Fruit fly (Drosophila melanogaster) whole organism, embryonic: ENCODE results near the gene Cyfip.

Experiments used
- CG12659 ChIP-seq: fragments of 200-800 bp; sonication (Bioruptor generic); optimal IDR thresholded peaks from 3 replicates; lab custom pipeline; 2017; ENCODE audit warnings: mild to moderate bottlenecking, missing biosample characterization, missing genetic modification reagents, missing genetic modification characterization
- CG13624 ChIP-seq: fragments of 200-800 bp; sonication (Bioruptor generic); optimal IDR thresholded peaks from 2 replicates; lab custom pipeline; 2016; ENCODE audit warnings: missing biosample characterization, missing genetic modification characterization
- CG14014 ChIP-seq: fragments of 200-800 bp; sonication (Bioruptor generic); IDR thresholded peaks from 2 replicates; pipeline ENCODE4 v1.3.6; 2022; ENCODE audit warnings: missing biosample characterization, missing genetic modification characterization
- CG15696 ChIP-seq: fragments of 200-800 bp; sonication (Bioruptor generic); optimal IDR thresholded peaks from 2 replicates; lab custom pipeline; 2019; ENCODE audit warnings: missing biosample characterization, mild to moderate bottlenecking, missing genetic modification characterization, moderate library complexity
- CG17385 ChIP-seq: fragments of 200-800 bp; sonication (Bioruptor generic); optimal IDR thresholded peaks from 3 replicates; lab custom pipeline; 2018; ENCODE audit warnings: missing biosample characterization, mild to moderate bottlenecking, missing genetic modification characterization
- CG18262 ChIP-seq: fragments of 200-800 bp; optimal IDR thresholded peaks from 3 replicates; lab custom pipeline; 2019; ENCODE audit warnings: missing biosample characterization, mild to moderate bottlenecking, missing genetic modification characterization, moderate library complexity
- CG2129 ChIP-seq: fragments of 200-800 bp; sonication (Bioruptor generic); IDR thresholded peaks from 2 replicates; pipeline ENCODE4 v1.3.6; 2022; ENCODE audit warnings: missing biosample characterization, missing genetic modification characterization; ENCODE audit not compliant: partially characterized antibody
- CG3838 ChIP-seq: fragments of 200-800 bp; sonication (Bioruptor generic); optimal IDR thresholded peaks from 3 replicates; lab custom pipeline; 2016; ENCODE audit warnings: missing biosample characterization, missing genetic modification characterization
- CG3995 ChIP-seq: fragments of 200-800 bp; sonication (Bioruptor generic); optimal IDR thresholded peaks from 3 replicates; lab custom pipeline; 2016; ENCODE audit warnings: missing biosample characterization, missing genetic modification characterization
- CG42726 ChIP-seq: fragments of 200-800 bp; sonication (Bioruptor generic); IDR thresholded peaks from 2 replicates; pipeline ENCODE4 v1.3.6; 2022; ENCODE audit warnings: missing biosample characterization, missing genetic modification characterization; ENCODE audit not compliant: partially characterized antibody
- CG5180 ChIP-seq: fragments of 200-800 bp; sonication (Bioruptor generic); optimal IDR thresholded peaks from 3 replicates; lab custom pipeline; 2017; ENCODE audit warnings: missing biosample characterization, missing genetic modification characterization, mild to moderate bottlenecking, moderate library complexity, missing genetic modification reagents
- CG6175 ChIP-seq: fragments of 200-800 bp; sonication (Bioruptor generic); IDR thresholded peaks from 3 replicates; pipeline ENCODE4 v1.3.6; 2022; ENCODE audit warnings: missing biosample characterization, missing genetic modification characterization
- CG7987 ChIP-seq: fragments of 200-800 bp; sonication (Bioruptor generic); optimal IDR thresholded peaks from 2 replicates; lab custom pipeline; 2018; ENCODE audit warnings: missing biosample characterization, mild to moderate bottlenecking, missing genetic modification characterization, moderate library complexity
- CG8290 ChIP-seq, 3 experiments: fragments of 200-800 bp; sonication (Bioruptor generic); optimal IDR thresholded peaks; 2 replicates each; lab custom pipeline; 2016 to 2019; ENCODE audit warnings: missing biosample characterization in 3 of 3, missing genetic modification characterization in 3 of 3, mild to moderate bottlenecking in 2 of 3, moderate library complexity in 1 of 3
- CG8388 ChIP-seq: fragments of 200-800 bp; sonication (Bioruptor generic); optimal IDR thresholded peaks from 2 replicates; lab custom pipeline; 2019; ENCODE audit warnings: missing biosample characterization, mild to moderate bottlenecking, missing genetic modification characterization, moderate library complexity
- CG9727 ChIP-seq: fragments of 200-800 bp; sonication (Bioruptor generic); optimal IDR thresholded peaks from 3 replicates; lab custom pipeline; 2017; ENCODE audit warnings: missing biosample characterization, mild to moderate bottlenecking, missing genetic modification characterization
- CoRest ChIP-seq: fragments of 200-800 bp; sonication (Bioruptor generic); optimal IDR thresholded peaks from 3 replicates; lab custom pipeline; 2018; ENCODE audit warnings: missing biosample characterization, mild to moderate bottlenecking, missing genetic modification characterization, moderate library complexity
- D19A ChIP-seq: fragments of 200-800 bp; optimal IDR thresholded peaks from 3 replicates; lab custom pipeline; 2019; ENCODE audit warnings: missing biosample characterization, mild to moderate bottlenecking, missing genetic modification characterization, moderate library complexity
- D19B ChIP-seq: fragments of 200-800 bp; sonication (Bioruptor generic); optimal IDR thresholded peaks from 2 replicates; lab custom pipeline; 2017; ENCODE audit warnings: missing biosample characterization, mild to moderate bottlenecking, missing genetic modification characterization
- Dip2 ChIP-seq: fragments of 200-800 bp; sonication (Bioruptor generic); IDR thresholded peaks from 2 replicates; pipeline ENCODE4 v1.3.6; 2022; ENCODE audit warnings: missing biosample characterization, missing genetic modification characterization
- Dll ChIP-seq: fragments of 200-800 bp; sonication (Bioruptor generic); IDR thresholded peaks from 4 replicates; pipeline ENCODE4 v1.3.6; 2022; ENCODE audit warnings: missing biosample characterization, missing genetic modification characterization; ENCODE audit not compliant: partially characterized antibody
- Doc3 ChIP-seq: fragments of 200-800 bp; sonication (Bioruptor generic); IDR thresholded peaks from 3 replicates; pipeline ENCODE4 v1.3.6; 2022; ENCODE audit warnings: missing biosample characterization, missing genetic modification characterization; ENCODE audit not compliant: partially characterized antibody
- ERR ChIP-seq: fragments of 200-800 bp; sonication (Bioruptor generic); optimal IDR thresholded peaks from 2 replicates; lab custom pipeline; 2016; ENCODE audit warnings: missing biosample characterization, missing genetic modification characterization
- Fer3 ChIP-seq: fragments of 200-800 bp; sonication (Bioruptor generic); optimal IDR thresholded peaks from 2 replicates; lab custom pipeline; 2018; ENCODE audit warnings: missing biosample characterization, mild to moderate bottlenecking, missing genetic modification characterization, moderate library complexity
- MBD-R2 ChIP-seq: fragments of 200-800 bp; sonication (Bioruptor generic); IDR thresholded peaks from 2 replicates; pipeline ENCODE4 v1.3.6; 2022; ENCODE audit warnings: missing biosample characterization, missing genetic modification characterization
- MESR4 ChIP-seq: fragments of 200-800 bp; sonication (Bioruptor generic); optimal IDR thresholded peaks from 2 replicates; lab custom pipeline; 2018; ENCODE audit warnings: missing biosample characterization, mild to moderate bottlenecking, missing genetic modification characterization, moderate library complexity
- Myb ChIP-seq: fragments of 200-800 bp; sonication (Bioruptor generic); optimal IDR thresholded peaks from 2 replicates; lab custom pipeline; 2016; ENCODE audit warnings: missing biosample characterization, missing genetic modification characterization
- NfI ChIP-seq: fragments of 200-800 bp; sonication (Bioruptor generic); optimal IDR thresholded peaks from 3 replicates; lab custom pipeline; 2018; ENCODE audit warnings: missing biosample characterization, mild to moderate bottlenecking, missing genetic modification characterization, moderate library complexity
- Optix ChIP-seq: fragments of 200-800 bp; sonication (Bioruptor generic); IDR thresholded peaks from 3 replicates; pipeline ENCODE4 v1.3.6; 2022; ENCODE audit warnings: missing biosample characterization, missing genetic modification characterization
- Sin3A ChIP-seq: fragments of >200 bp; optimal IDR thresholded peaks from 2 replicates; lab custom pipeline; 2018
- Xbp1 ChIP-seq: fragments of 200-800 bp; sonication (Bioruptor generic); optimal IDR thresholded peaks from 3 replicates; lab custom pipeline; 2016; ENCODE audit warnings: missing biosample characterization, mild to moderate bottlenecking, missing genetic modification characterization
- ab ChIP-seq: fragments of 200-800 bp; sonication (Bioruptor generic); optimal IDR thresholded peaks from 2 replicates; lab custom pipeline; 2016; ENCODE audit warnings: missing biosample characterization, missing genetic modification characterization
- chn ChIP-seq: fragments of 200-800 bp; sonication (Bioruptor generic); optimal IDR thresholded peaks from 2 replicates; lab custom pipeline; 2016; ENCODE audit warnings: missing biosample characterization, missing genetic modification characterization
- dm ChIP-seq: fragments of 200-800 bp; sonication (Bioruptor generic); optimal IDR thresholded peaks from 3 replicates; lab custom pipeline; 2016; ENCODE audit warnings: missing biosample characterization, missing genetic modification characterization
- dysf ChIP-seq: fragments of 200-800 bp; sonication (Bioruptor generic); IDR thresholded peaks from 3 replicates; pipeline ENCODE4 v1.3.6; 2022; ENCODE audit warnings: missing biosample characterization, missing genetic modification characterization
- ind ChIP-seq: fragments of 200-800 bp; sonication (Bioruptor generic); optimal IDR thresholded peaks from 3 replicates; lab custom pipeline; 2016; ENCODE audit warnings: missing biosample characterization, missing genetic modification characterization
- inv ChIP-seq: fragments of 200-800 bp; sonication (Bioruptor generic); IDR thresholded peaks from 2 replicates; pipeline ENCODE4 v1.3.6; 2022; ENCODE audit warnings: missing biosample characterization, missing genetic modification characterization; ENCODE audit not compliant: partially characterized antibody
- kni ChIP-seq: fragments of 200-800 bp; sonication (Bioruptor generic); optimal IDR thresholded peaks from 3 replicates; lab custom pipeline; 2017; ENCODE audit warnings: mild to moderate bottlenecking, missing biosample characterization, missing genetic modification reagents, missing genetic modification characterization
- lilli ChIP-seq: fragments of 200-800 bp; sonication (Bioruptor generic); optimal IDR thresholded peaks from 3 replicates; lab custom pipeline; 2016; ENCODE audit warnings: missing biosample characterization, missing genetic modification characterization
- lov ChIP-seq, 2 experiments: fragments of 200-800 bp in 1 of 2; fragments of >200 bp in 1 of 2; sonication (Bioruptor generic) in 1 of 2; IDR thresholded peaks in 1 of 2; optimal IDR thresholded peaks in 1 of 2; 2 replicates in 1 of 2; 3 replicates in 1 of 2; pipeline versions ENCODE4 v1.3.6 to Lab custom; 2017 to 2022; ENCODE audit warnings: missing biosample characterization in 1 of 2, missing genetic modification characterization in 1 of 2
- nau ChIP-seq: fragments of 200-800 bp; sonication (Bioruptor generic); optimal IDR thresholded peaks from 3 replicates; lab custom pipeline; 2017; ENCODE audit warnings: missing biosample characterization, mild to moderate bottlenecking, missing genetic modification characterization, missing genetic modification reagents
- nerfin-2 ChIP-seq: fragments of 200-800 bp; sonication (Bioruptor generic); IDR thresholded peaks from 2 replicates; pipeline ENCODE4 v1.3.6; 2022; ENCODE audit warnings: missing biosample characterization, missing genetic modification characterization; ENCODE audit not compliant: partially characterized antibody
- prd ChIP-seq, 3 experiments: fragments of >200 bp in 2 of 3; fragments of 200-800 bp in 1 of 3; sonication (Bioruptor generic) in 1 of 3; optimal IDR thresholded peaks in 2 of 3; IDR thresholded peaks in 1 of 3; 2 replicates in 2 of 3; 3 replicates in 1 of 3; pipeline versions ENCODE4 v1.3.6 to Lab custom; 2017 to 2022; ENCODE audit warnings: missing biosample characterization in 1 of 3, missing genetic modification characterization in 1 of 3
- pzg ChIP-seq: fragments of 200-800 bp; sonication (Bioruptor generic); optimal IDR thresholded peaks from 3 replicates; lab custom pipeline; 2018; ENCODE audit warnings: missing biosample characterization, mild to moderate bottlenecking, missing genetic modification characterization, moderate library complexity
- sna ChIP-seq: fragments of 200-800 bp; sonication (Bioruptor generic); IDR thresholded peaks from 2 replicates; pipeline ENCODE4 v1.3.6; 2022; ENCODE audit warnings: missing biosample characterization, missing genetic modification characterization; ENCODE audit not compliant: partially characterized antibody
- tin ChIP-seq: fragments of 200-800 bp; sonication (Bioruptor generic); optimal IDR thresholded peaks from 3 replicates; lab custom pipeline; 2016; ENCODE audit warnings: missing biosample characterization, missing genetic modification characterization
- unpg ChIP-seq: fragments of 200-800 bp; sonication (Bioruptor generic); optimal IDR thresholded peaks from 3 replicates; lab custom pipeline; 2018; ENCODE audit warnings: missing biosample characterization, mild to moderate bottlenecking, missing genetic modification characterization, moderate library complexity
- zen2 ChIP-seq: fragments of 200-800 bp; sonication (Bioruptor generic); IDR thresholded peaks from 3 replicates; pipeline ENCODE4 v1.3.6; 2022; ENCODE audit warnings: missing biosample characterization, missing genetic modification characterization; ENCODE audit not compliant: partially characterized antibody

Gene Cyfip

dm6 chr3R:15346018-15346383, 12.9 kb downstream of the Cyfip start, which contains the start of the genes Surf4 and CG31301 (continued):
- TF ChIP-seq CG8388 (GFP tag; lab: Kevin White, UChicago) (no peak), Doc3 (GFP tag; lab: Robert Waterston, UW) (peak; percentile 53; the same call in 2 of the 3 replicates), Myb (GFP tag; lab: Kevin White, UChicago) (peak; percentile 18), Dll (GFP tag; lab: Robert Waterston, UW) (peak; percentile 61; the same call in 3 of the 4 replicates), nerfin-2 (GFP tag; lab: Robert Waterston, UW) (peak; percentile 77), CG6175 (GFP tag; lab: Robert Waterston, UW) (no peak), CG2129 (no peak), CG3995 (GFP tag; lab: Kevin White, UChicago) (peak; percentile 50), Sin3A (lab: Kevin White, UChicago) (peak; percentile 39), zen2 (GFP tag; lab: Robert Waterston, UW) (peak; percentile 77), sna (GFP tag; lab: Robert Waterston, UW) (peak; percentile 40; the same call in 1 of the 2 replicates), MBD-R2 (GFP tag; lab: Robert Waterston, UW) (peak; percentile 80), dysf (GFP tag; lab: Robert Waterston, UW) (no peak), D19B (GFP tag; lab: Kevin White, UChicago) (no peak), CG8290 (GFP tag; optimal IDR thresholded peaks at IDR 0.05; lab: Kevin White, UChicago) (no peak), CG8290 (tag; optimal IDR thresholded peaks at IDR 0.05; lab: Kevin White, UChicago) (peak in 1 of 2 experiments; percentile 56), nau (GFP tag; lab: Kevin White, UChicago) (no peak), CG42726 (GFP tag; lab: Robert Waterston, UW) (peak; percentile 29; the same call in 1 of the 2 replicates), CG17385 (GFP tag; lab: Kevin White, UChicago) (peak; percentile 34), Optix (GFP tag; lab: Robert Waterston, UW) (no peak), MESR4 (GFP tag; lab: Kevin White, UChicago) (peak; percentile 77), dm (GFP tag; lab: Kevin White, UChicago) (peak; percentile 91), ERR (GFP tag; lab: Kevin White, UChicago) (no peak), lilli (peak; percentile 5), inv (GFP tag; lab: Robert Waterston, UW) (peak; percentile 49), CG14014 (peak; percentile 33; the same call in 1 of the 2 replicates), CG7987 (GFP tag; lab: Kevin White, UChicago) (peak; percentile 26), CG13624 (GFP tag; lab: Kevin White, UChicago) (peak; percentile 13), CG5180 (no peak)

- TF ChIP-seq tin (GFP tag; lab: Kevin White, UChicago) = peak; percentile 51
- peak; percentile 1 for TF ChIP-seq CG15696 (tag; lab: Kevin White, UChicago)
- peak; percentile 6 for TF ChIP-seq Fer3 (tag; lab: Kevin White, UChicago)
- no peak for TF ChIP-seq dysf (GFP tag; lab: Robert Waterston, UW)
- TF ChIP-seq kni (GFP tag; lab: Kevin White, UChicago) = peak; percentile 36
- TF ChIP-seq CG3838 = peak; percentile 2
- no peak for TF ChIP-seq Dip2
- TF ChIP-seq Xbp1 (GFP tag; lab: Kevin White, UChicago) = peak; percentile 37
- no peak for TF ChIP-seq chn (GFP tag; lab: Kevin White, UChicago)
- TF ChIP-seq ind (GFP tag; lab: Kevin White, UChicago) = peak; percentile 39
- TF ChIP-seq CoRest (tag; lab: Kevin White, UChicago) = peak; percentile 22
- no peak for TF ChIP-seq prd (optimal IDR thresholded peaks at IDR 0.05; lab: Kevin White, UChicago)
- TF ChIP-seq prd (GFP tag; IDR thresholded peaks at IDR 0.05; lab: Robert Waterston, UW) = peak; percentile 34; the same call in 1 of the 3 replicates
- no peak for TF ChIP-seq lov (optimal IDR thresholded peaks at IDR 0.05; lab: Kevin White, UChicago)
- no peak for TF ChIP-seq lov (GFP tag; IDR thresholded peaks at IDR 0.05; lab: Robert Waterston, UW)
- TF ChIP-seq unpg (GFP tag; lab: Kevin White, UChicago) = peak; percentile 50
- peak; percentile 33 for TF ChIP-seq pzg
- peak; percentile 30 for TF ChIP-seq CG12659 (GFP tag; lab: Kevin White, UChicago)
- peak; percentile 8 for TF ChIP-seq CG9727 (GFP tag; lab: Kevin White, UChicago)
- peak; percentile 14 for TF ChIP-seq CG18262 (tag; lab: Kevin White, UChicago)
- no peak for TF ChIP-seq D19A
- TF ChIP-seq NfI (GFP tag; lab: Kevin White, UChicago) = peak; percentile 36
- no peak for TF ChIP-seq ab (GFP tag; lab: Kevin White, UChicago)
Measured at dm6 chr3R:15347822-15348221, 14.8 kb downstream of the Cyfip start, which contains the start of the genes CG42726 and CG42727. Gene CG42726, plus strand, starts transcription at chr3R:15348048. Gene CG42727, plus strand, starts transcription at chr3R:15348048.
